Worm (Caenorhabditis elegans) whole organism, midembryonic: Measurements from ENCODE around the gene C26E6.1.
A peak's percentile ranks its signal among the peaks of the same experiment; 100 is the strongest.
"Not testable (repeated sequence)": the region's sequence is repeated elsewhere in the genome, so short reads cannot be mapped to it uniquely, and the experiment has no call there.

Source experiments
- T22C8.4 ChIP-seq: fragments of 200-800 bp; sonication (Bioruptor generic); IDR thresholded peaks from 2 replicates; pipeline ENCODE4 v1.3.6; 2022; ENCODE audit warnings: missing genetic modification characterization, missing compliant biosample characterization
- cog-1 ChIP-seq: sonication (generic microtip); optimal IDR thresholded peaks from 2 replicates; lab custom pipeline; 2016; ENCODE audit warnings: missing genetic modification characterization, missing compliant biosample characterization
- flt-1 ChIP-seq: fragments of 200-800 bp; sonication (Bioruptor generic); IDR thresholded peaks from 2 replicates; pipeline ENCODE4 v1.3.6; 2022; ENCODE audit warnings: missing genetic modification characterization, missing compliant biosample characterization
- klf-2 ChIP-seq: fragments of 200-800 bp; sonication (Bioruptor generic); conservative IDR thresholded peaks from 2 replicates; pipeline ENCODE4 v1.3.6; 2022; ENCODE audit warnings: missing genetic modification reagents, missing genetic modification characterization, missing compliant biosample characterization
- med-1 ChIP-seq: sonication (generic microtip); optimal IDR thresholded peaks from 2 replicates; lab custom pipeline; 2017; ENCODE audit warnings: missing genetic modification characterization, mild to moderate bottlenecking, missing compliant biosample characterization, antibody characterized with exemption, missing genetic modification reagents; ENCODE audit not compliant: insufficient read depth
- ref-1 ChIP-seq: fragments of 200-800 bp; sonication (Bioruptor generic); conservative IDR thresholded peaks from 2 replicates; pipeline ENCODE4 v1.3.6; 2022; ENCODE audit warnings: missing genetic modification reagents, missing genetic modification characterization, missing compliant biosample characterization
- tab-1 ChIP-seq: fragments of 200-800 bp; sonication (Bioruptor generic); IDR thresholded peaks from 2 replicates; pipeline ENCODE4 v1.3.6; 2022; ENCODE audit warnings: missing genetic modification characterization, missing compliant biosample characterization
- ztf-23 ChIP-seq: fragments of 200-800 bp; sonication (Bioruptor generic); IDR thresholded peaks from 2 replicates; pipeline ENCODE4 v1.3.6; 2022; ENCODE audit warnings: missing genetic modification reagents, missing genetic modification characterization, missing compliant biosample characterization
- ztf-29 ChIP-seq: fragments of 200-800 bp; sonication (Bioruptor generic); IDR thresholded peaks from 2 replicates; pipeline ENCODE4 v1.3.6; 2022; ENCODE audit warnings: missing genetic modification reagents, missing genetic modification characterization, missing compliant biosample characterization

Gene C26E6.1

ce11 chrIII:4965271-4965670 lies 8.6 kb downstream of the C26E6.1 start, which contains the start of gene nca-2:
Gene nca-2 (plus strand): TSS chrIII:4965571.
- no peak for TF ChIP-seq med-1 (GFP tag; lab: Kevin White, UChicago)
- TF ChIP-seq cog-1: no peak
- no peak for TF ChIP-seq T22C8.4
- TF ChIP-seq ref-1 (GFP tag; lab: Robert Waterston, UW): no peak
- TF ChIP-seq ztf-29 (GFP tag; lab: Robert Waterston, UW): no peak
- TF ChIP-seq klf-2 (GFP tag; lab: Robert Waterston, UW): no peak
- no peak for TF ChIP-seq tab-1
- no peak for TF ChIP-seq flt-1
- TF ChIP-seq ztf-23 (GFP tag; lab: Robert Waterston, UW): no peak

ce11 chrIII:4967236-4967635 lies 10.6 kb downstream of the C26E6.1 start:
- no peak for TF ChIP-seq klf-2 (GFP tag; lab: Robert Waterston, UW)
- TF ChIP-seq ztf-23 (GFP tag; lab: Robert Waterston, UW): no peak
- TF ChIP-seq ref-1 (GFP tag; lab: Robert Waterston, UW): no peak
- TF ChIP-seq ztf-29 (GFP tag; lab: Robert Waterston, UW): no peak
- TF ChIP-seq tab-1: no peak
- TF ChIP-seq med-1 (GFP tag; lab: Kevin White, UChicago): no peak

- TF ChIP-seq ztf-29 (GFP tag; lab: Robert Waterston, UW) (no peak), ztf-23 (GFP tag; lab: Robert Waterston, UW) (no peak), flt-1 (no peak), tab-1 (no peak), klf-2 (GFP tag; lab: Robert Waterston, UW) (no peak), T22C8.4 (no peak), cog-1 (no peak), ref-1 (GFP tag; lab: Robert Waterston, UW) (no peak), med-1 (GFP tag; lab: Kevin White, UChicago) (no peak)
Measured at ce11 chrIII:4968146-4968545, 11.5 kb downstream of the C26E6.1 start.

- TF ChIP-seq T22C8.4, cog-1, tab-1: not testable (repeated sequence)
Measured at ce11 chrIII:4980367-4980766, 23.7 kb downstream of the C26E6.1 start, which contains the start of gene C27F2.6. Gene C27F2.6 (minus strand): TSS chrIII:4980467.

ce11 chrIII:4983961-4984360 lies 27.3 kb downstream of the C26E6.1 start:
- no peak for TF ChIP-seq ztf-29 (GFP tag; lab: Robert Waterston, UW)
- TF ChIP-seq tab-1: no peak
- no peak for TF ChIP-seq med-1 (GFP tag; lab: Kevin White, UChicago)
- no peak for TF ChIP-seq ref-1 (GFP tag; lab: Robert Waterston, UW)
- no peak for TF ChIP-seq klf-2 (GFP tag; lab: Robert Waterston, UW)
- no peak for TF ChIP-seq ztf-23 (GFP tag; lab: Robert Waterston, UW)
- TF ChIP-seq cog-1: no peak
- no peak for TF ChIP-seq flt-1
- no peak for TF ChIP-seq T22C8.4

- no peak for TF ChIP-seq med-1 (GFP tag; lab: Kevin White, UChicago)
- TF ChIP-seq ztf-23 (GFP tag; lab: Robert Waterston, UW): no peak
- no peak for TF ChIP-seq ref-1 (GFP tag; lab: Robert Waterston, UW)
- no peak for TF ChIP-seq cog-1
- TF ChIP-seq tab-1: no peak
- TF ChIP-seq T22C8.4: no peak
- no peak for TF ChIP-seq flt-1
- no peak for TF ChIP-seq ztf-29 (GFP tag; lab: Robert Waterston, UW)
- no peak for TF ChIP-seq klf-2 (GFP tag; lab: Robert Waterston, UW)
Measured at ce11 chrIII:4984444-4985086, 27.9 kb downstream of the C26E6.1 start, which contains the start of gene C27F2.7. Gene C27F2.7 (minus strand): TSS chrIII:4984494.

- 0 out of 2 replicates have a peak, but pooled peaks have one; percentile 42 for TF ChIP-seq flt-1
- no peak for TF ChIP-seq cog-1
- TF ChIP-seq ref-1 (GFP tag; lab: Robert Waterston, UW): no peak
Measured at ce11 chrIII:4986790-4987259, 30.2 kb downstream of the C26E6.1 start, which contains the start of the genes C27F2.10 and wdr-60. Gene C27F2.10 (minus strand): TSS chrIII:4986898. Gene wdr-60 (plus strand): TSS chrIII:4987209.

ce11 chrIII:4987666-4988065 lies 31.0 kb downstream of the C26E6.1 start:
- TF ChIP-seq ztf-29 (GFP tag; lab: Robert Waterston, UW): no peak
- no peak for TF ChIP-seq ztf-23 (GFP tag; lab: Robert Waterston, UW)
- no peak for TF ChIP-seq klf-2 (GFP tag; lab: Robert Waterston, UW)
- no peak for TF ChIP-seq tab-1
- no peak for TF ChIP-seq flt-1
- no peak for TF ChIP-seq T22C8.4
- no peak for TF ChIP-seq ref-1 (GFP tag; lab: Robert Waterston, UW)
- TF ChIP-seq med-1 (GFP tag; lab: Kevin White, UChicago): no peak
- no peak for TF ChIP-seq cog-1

- TF ChIP-seq T22C8.4 (peak; percentile 57; the same call in 1 of the 2 replicates), klf-2 (GFP tag; lab: Robert Waterston, UW) (no peak)
Measured at ce11 chrIII:4998111-4998859, 41.6 kb downstream of the C26E6.1 start, which contains the start of gene tmem-131. Gene tmem-131 (minus strand): TSS chrIII:4998161.

- no peak for TF ChIP-seq ztf-23 (GFP tag; lab: Robert Waterston, UW)
- no peak for TF ChIP-seq ztf-29 (GFP tag; lab: Robert Waterston, UW)
Measured at ce11 chrIII:4998956-4999425, 42.3 kb downstream of the C26E6.1 start, which contains the start of gene smcr-8. Gene smcr-8 (plus strand): TSS chrIII:4999375.
